Fruit fly (Drosophila melanogaster) whole organism, embryonic: ENCODE results near the gene Cdc5.
A peak's percentile ranks its signal among the peaks of the same experiment; 100 is the strongest.

Experiments used
- ATbp ChIP-seq: fragments of 200-800 bp; sonication (Bioruptor generic); optimal IDR thresholded peaks from 2 replicates; lab custom pipeline; 2017; ENCODE audit warnings: missing biosample characterization, mild to moderate bottlenecking, missing genetic modification characterization, missing genetic modification reagents
- CG10565 ChIP-seq: fragments of 200-800 bp; sonication (Bioruptor generic); optimal IDR thresholded peaks from 3 replicates; lab custom pipeline; 2016; ENCODE audit warnings: missing biosample characterization, mild to moderate bottlenecking, missing genetic modification characterization
- CG10654 ChIP-seq: fragments of 200-800 bp; sonication (Bioruptor generic); optimal IDR thresholded peaks from 2 replicates; lab custom pipeline; 2016; ENCODE audit warnings: missing biosample characterization, missing genetic modification characterization
- CG10979 ChIP-seq: fragments of 200-800 bp; sonication (Bioruptor generic); optimal IDR thresholded peaks from 2 replicates; lab custom pipeline; 2018; ENCODE audit warnings: missing biosample characterization, mild to moderate bottlenecking, missing genetic modification characterization, moderate library complexity
- CG11247 ChIP-seq: fragments of 200-800 bp; sonication (Bioruptor generic); IDR thresholded peaks from 2 replicates; pipeline ENCODE4 v1.3.6; 2022; ENCODE audit warnings: missing biosample characterization, missing genetic modification characterization
- CG11456 ChIP-seq: fragments of 200-800 bp; sonication (Bioruptor generic); IDR thresholded peaks from 3 replicates; pipeline ENCODE4 v1.3.6; 2022; ENCODE audit warnings: missing biosample characterization, missing genetic modification characterization
- CG12104 ChIP-seq: fragments of 200-800 bp; sonication (Bioruptor generic); optimal IDR thresholded peaks from 3 replicates; lab custom pipeline; 2016; ENCODE audit warnings: missing biosample characterization, missing genetic modification characterization
- CG1233 ChIP-seq: fragments of 200-800 bp; sonication (Bioruptor generic); optimal IDR thresholded peaks from 4 replicates; lab custom pipeline; 2018; ENCODE audit warnings: missing biosample characterization, mild to moderate bottlenecking, missing genetic modification characterization
- CG12391 ChIP-seq: fragments of 200-800 bp; sonication (Bioruptor generic); optimal IDR thresholded peaks from 3 replicates; lab custom pipeline; 2018; ENCODE audit warnings: missing biosample characterization, mild to moderate bottlenecking, missing genetic modification characterization, moderate library complexity
- CG13624 ChIP-seq: fragments of 200-800 bp; sonication (Bioruptor generic); optimal IDR thresholded peaks from 2 replicates; lab custom pipeline; 2016; ENCODE audit warnings: missing biosample characterization, missing genetic modification characterization
- CG17912 ChIP-seq: fragments of 200-800 bp; sonication (Bioruptor generic); optimal IDR thresholded peaks from 2 replicates; lab custom pipeline; 2018; ENCODE audit warnings: missing biosample characterization, mild to moderate bottlenecking, missing genetic modification characterization
- CG1792 ChIP-seq: fragments of 200-800 bp; sonication (Bioruptor generic); optimal IDR thresholded peaks from 2 replicates; lab custom pipeline; 2016; ENCODE audit warnings: missing biosample characterization, missing genetic modification characterization
- CG18262 ChIP-seq: fragments of 200-800 bp; optimal IDR thresholded peaks from 3 replicates; lab custom pipeline; 2019; ENCODE audit warnings: missing biosample characterization, mild to moderate bottlenecking, missing genetic modification characterization, moderate library complexity
- CG2116 ChIP-seq: fragments of 200-800 bp; sonication (Bioruptor generic); optimal IDR thresholded peaks from 3 replicates; lab custom pipeline; 2018; ENCODE audit warnings: missing biosample characterization, mild to moderate bottlenecking, missing genetic modification characterization
- CG2712 ChIP-seq: fragments of 200-800 bp; optimal IDR thresholded peaks from 3 replicates; lab custom pipeline; 2019; ENCODE audit warnings: missing biosample characterization, mild to moderate bottlenecking, missing genetic modification characterization, moderate library complexity
- CG2875 ChIP-seq: fragments of 200-800 bp; sonication (Bioruptor generic); optimal IDR thresholded peaks from 2 replicates; lab custom pipeline; 2017; ENCODE audit warnings: missing biosample characterization, mild to moderate bottlenecking, missing genetic modification characterization, missing genetic modification reagents
- CG32532 ChIP-seq: fragments of 200-800 bp; sonication (Bioruptor generic); IDR thresholded peaks from 2 replicates; pipeline ENCODE4 v1.3.6; 2022; ENCODE audit warnings: missing biosample characterization, missing genetic modification characterization
- CG4360 ChIP-seq: fragments of 200-800 bp; sonication (Bioruptor generic); IDR thresholded peaks from 2 replicates; pipeline ENCODE4 v1.3.6; 2022; ENCODE audit warnings: missing biosample characterization, missing genetic modification characterization
- CG8924 ChIP-seq: fragments of 200-800 bp; optimal IDR thresholded peaks from 3 replicates; lab custom pipeline; 2019; ENCODE audit warnings: missing biosample characterization, mild to moderate bottlenecking, missing genetic modification characterization, moderate library complexity
- CG9797 ChIP-seq: fragments of 200-800 bp; sonication (Bioruptor generic); optimal IDR thresholded peaks from 3 replicates; lab custom pipeline; 2018; ENCODE audit warnings: missing biosample characterization, mild to moderate bottlenecking, missing genetic modification characterization
- D19A ChIP-seq: fragments of 200-800 bp; optimal IDR thresholded peaks from 3 replicates; lab custom pipeline; 2019; ENCODE audit warnings: missing biosample characterization, mild to moderate bottlenecking, missing genetic modification characterization, moderate library complexity
- E2f1 ChIP-seq: fragments of 200-800 bp; sonication (Bioruptor generic); IDR thresholded peaks from 2 replicates; pipeline ENCODE4 v1.3.6; 2022; ENCODE audit warnings: missing biosample characterization, missing genetic modification characterization
- Ets97D ChIP-seq: fragments of 200-800 bp; sonication (Bioruptor generic); optimal IDR thresholded peaks from 3 replicates; lab custom pipeline; 2016; ENCODE audit warnings: missing biosample characterization, missing genetic modification characterization
- GATAe ChIP-seq: fragments of 200-800 bp; sonication (Bioruptor generic); conservative IDR thresholded peaks from 2 replicates; pipeline ENCODE4 v1.3.6; 2022; ENCODE audit warnings: missing biosample characterization, missing genetic modification characterization
- Hand ChIP-seq: fragments of 200-800 bp; sonication (Bioruptor generic); optimal IDR thresholded peaks from 2 replicates; lab custom pipeline; 2017; ENCODE audit warnings: mild to moderate bottlenecking, missing biosample characterization, missing genetic modification reagents, missing genetic modification characterization
- HmgZ ChIP-seq: fragments of 200-800 bp; sonication (Bioruptor generic); optimal IDR thresholded peaks from 2 replicates; lab custom pipeline; 2018; ENCODE audit warnings: missing biosample characterization, mild to moderate bottlenecking, missing genetic modification characterization
- Lhr ChIP-seq: fragments of 200-800 bp; sonication (Bioruptor generic); optimal IDR thresholded peaks from 3 replicates; lab custom pipeline; 2017; ENCODE audit warnings: mild to moderate bottlenecking, missing biosample characterization, missing genetic modification reagents, missing genetic modification characterization
- Nf-YA ChIP-seq: fragments of 200-800 bp; sonication (Bioruptor generic); IDR thresholded peaks from 2 replicates; pipeline ENCODE4 v1.3.6; 2022; ENCODE audit warnings: missing biosample characterization, missing genetic modification characterization
- Six4 ChIP-seq: fragments of 200-800 bp; sonication (Bioruptor generic); optimal IDR thresholded peaks from 2 replicates; lab custom pipeline; 2016; ENCODE audit warnings: missing biosample characterization, missing genetic modification characterization
- Sox102F ChIP-seq: fragments of 200-800 bp; sonication (Bioruptor generic); optimal IDR thresholded peaks from 2 replicates; lab custom pipeline; 2018; ENCODE audit warnings: missing biosample characterization, mild to moderate bottlenecking, missing genetic modification characterization, moderate library complexity
- Ssrp ChIP-seq: fragments of 200-800 bp; sonication (Bioruptor generic); optimal IDR thresholded peaks from 2 replicates; lab custom pipeline; 2018; ENCODE audit warnings: missing biosample characterization, mild to moderate bottlenecking, missing genetic modification characterization, moderate library complexity
- bcd ChIP-seq: fragments of 200-800 bp; sonication (Bioruptor generic); optimal IDR thresholded peaks from 2 replicates; lab custom pipeline; 2017; ENCODE audit warnings: missing biosample characterization, mild to moderate bottlenecking, missing genetic modification characterization
- bsh ChIP-seq, 2 experiments: fragments of 200-800 bp; sonication (Bioruptor generic); optimal IDR thresholded peaks; 2 replicates each; lab custom pipeline; 2017 to 2018; ENCODE audit warnings: mild to moderate bottlenecking in 2 of 2, missing biosample characterization in 2 of 2, missing genetic modification characterization in 2 of 2, moderate library complexity in 1 of 2
- cad ChIP-seq: fragments of >200 bp; optimal IDR thresholded peaks from 2 replicates; lab custom pipeline; 2017; ENCODE audit warnings: missing biosample characterization, missing genetic modification characterization
- cg ChIP-seq: fragments of 200-800 bp; sonication (Bioruptor generic); optimal IDR thresholded peaks from 3 replicates; lab custom pipeline; 2019; ENCODE audit warnings: missing biosample characterization, mild to moderate bottlenecking, missing genetic modification characterization, moderate library complexity
- da ChIP-seq: fragments of 200-800 bp; sonication (Bioruptor generic); optimal IDR thresholded peaks from 2 replicates; lab custom pipeline; 2016; ENCODE audit warnings: missing biosample characterization, missing genetic modification characterization
- exex ChIP-seq: fragments of 200-800 bp; sonication (Bioruptor generic); optimal IDR thresholded peaks from 4 replicates; lab custom pipeline; 2018; ENCODE audit warnings: missing biosample characterization, mild to moderate bottlenecking, missing genetic modification characterization, moderate library complexity
- fd3F ChIP-seq: fragments of 200-800 bp; sonication (Bioruptor generic); optimal IDR thresholded peaks from 2 replicates; lab custom pipeline; 2018; ENCODE audit warnings: missing biosample characterization, mild to moderate bottlenecking, missing genetic modification characterization, moderate library complexity
- gro ChIP-seq: fragments of 200-800 bp; sonication (Bioruptor generic); optimal IDR thresholded peaks from 2 replicates; lab custom pipeline; 2016; ENCODE audit warnings: missing biosample characterization, missing genetic modification characterization
- ham ChIP-seq: fragments of 200-800 bp; sonication (Bioruptor generic); IDR thresholded peaks from 2 replicates; pipeline ENCODE4 v1.3.6; 2022; ENCODE audit warnings: missing biosample characterization, missing genetic modification characterization
- hth ChIP-seq: fragments of >200 bp; optimal IDR thresholded peaks from 2 replicates; lab custom pipeline; 2017; ENCODE audit warnings: inconsistent platforms
- luna ChIP-seq: fragments of 200-800 bp; sonication (Bioruptor generic); optimal IDR thresholded peaks from 2 replicates; lab custom pipeline; 2016; ENCODE audit warnings: missing biosample characterization, missing genetic modification characterization
- pho ChIP-seq: fragments of 200-800 bp; sonication (Bioruptor generic); optimal IDR thresholded peaks from 2 replicates; lab custom pipeline; 2016; ENCODE audit warnings: missing biosample characterization, missing genetic modification characterization
- ro ChIP-seq: fragments of 200-800 bp; sonication (Bioruptor generic); IDR thresholded peaks from 2 replicates; pipeline ENCODE4 v1.3.6; 2022; ENCODE audit warnings: missing biosample characterization, missing genetic modification characterization
- row ChIP-seq: fragments of 200-800 bp; sonication (Bioruptor generic); IDR thresholded peaks from 3 replicates; pipeline ENCODE4 v1.3.6; 2022; ENCODE audit warnings: missing biosample characterization, missing genetic modification characterization
- run ChIP-seq: fragments of 200-800 bp; sonication (Bioruptor generic); optimal IDR thresholded peaks from 3 replicates; lab custom pipeline; 2018; ENCODE audit warnings: missing biosample characterization, mild to moderate bottlenecking, missing genetic modification characterization
- tio ChIP-seq: fragments of 200-800 bp; sonication (Bioruptor generic); optimal IDR thresholded peaks from 2 replicates; lab custom pipeline; 2017; ENCODE audit warnings: missing biosample characterization, missing genetic modification characterization, inconsistent platforms
- tup ChIP-seq: fragments of 200-800 bp; sonication (Bioruptor generic); optimal IDR thresholded peaks from 2 replicates; lab custom pipeline; 2016; ENCODE audit warnings: missing biosample characterization, mild to moderate bottlenecking, missing genetic modification characterization, moderate library complexity
- tx ChIP-seq: fragments of 200-800 bp; sonication (Bioruptor generic); optimal IDR thresholded peaks from 2 replicates; lab custom pipeline; 2016; ENCODE audit warnings: missing biosample characterization, missing genetic modification characterization

Cdc5 gene

dm6 chr3L:346656-347640 is 14.2 kb downstream of the Cdc5 start, which contains the start of gene mth (continued):
- TF ChIP-seq E2f1 (peak; percentile 27; the same call in 1 of the 2 replicates), CG17912 (GFP tag; lab: Kevin White, UChicago) (no peak), CG11456 (GFP tag; lab: Robert Waterston, UW) (peak; percentile 48; the same call in 1 of the 3 replicates), CG12391 (tag; lab: Kevin White, UChicago) (peak; percentile 70), CG10654 (GFP tag; lab: Kevin White, UChicago) (no peak), bsh (GFP tag; optimal IDR thresholded peaks at IDR 0.05; lab: Kevin White, UChicago) (peak in 1 of 2 experiments; percentile 47), CG1792 (GFP tag; lab: Kevin White, UChicago) (peak; percentile 60), Ets97D (GFP tag; lab: Kevin White, UChicago) (peak; percentile 77), Sox102F (GFP tag; lab: Kevin White, UChicago) (peak; percentile 31), CG9797 (GFP tag; lab: Kevin White, UChicago) (peak; percentile 54), ro (GFP tag; lab: Robert Waterston, UW) (no peak), CG12104 (GFP tag; lab: Kevin White, UChicago) (peak; percentile 48), GATAe (GFP tag; lab: Robert Waterston, UW) (no peak), Six4 (no peak), hth (lab: Kevin White, UChicago) (no peak), run (tag; lab: Kevin White, UChicago) (no peak), ham (no peak), D19A (tag; lab: Kevin White, UChicago) (peak; percentile 1), Lhr (GFP tag; lab: Kevin White, UChicago) (peak; percentile 38), exex (tag; lab: Kevin White, UChicago) (peak; percentile 20), row (GFP tag; lab: Robert Waterston, UW) (peak; percentile 87), Ssrp (peak; percentile 3), CG4360 (GFP tag; lab: Robert Waterston, UW) (no peak), CG2712 (peak; percentile 61), CG18262 (tag; lab: Kevin White, UChicago) (peak; percentile 49), CG2875 (GFP tag; lab: Kevin White, UChicago) (no peak), luna (GFP tag; lab: Kevin White, UChicago) (peak; percentile 33), tx (GFP tag; lab: Kevin White, UChicago) (peak; percentile 19), Nf-YA (GFP tag; lab: Robert Waterston, UW) (no peak), CG13624 (GFP tag; lab: Kevin White, UChicago) (peak; percentile 80), fd3F (GFP tag; lab: Kevin White, UChicago) (no peak), CG2116 (peak; percentile 94), bcd (GFP tag; lab: Kevin White, UChicago) (peak; percentile 40), cad (no peak), ATbp (no peak), gro (GFP tag; lab: Kevin White, UChicago) (peak; percentile 64), tup (GFP tag; lab: Kevin White, UChicago) (no peak), CG8924 (tag; lab: Kevin White, UChicago) (peak; percentile 32), CG10565 (GFP tag; lab: Kevin White, UChicago) (no peak), CG1233 (GFP tag; lab: Kevin White, UChicago) (no peak), Hand (GFP tag; lab: Kevin White, UChicago) (no peak), CG32532 (peak; percentile 63), tio (GFP tag; lab: Kevin White, UChicago) (no peak), da (GFP tag; lab: Kevin White, UChicago) (no peak), CG11247 (GFP tag; lab: Robert Waterston, UW) (no peak), pho (GFP tag; lab: Kevin White, UChicago) (peak; percentile 58), cg (GFP tag; lab: Kevin White, UChicago) (peak; percentile 40), HmgZ (peak; percentile 30), CG10979 (no peak)
